Worm (Caenorhabditis elegans) whole organism, L1 larva: Measurements from ENCODE around the gene sdpn-1.

ENCODE experiments used
- C34B4.2 ChIP-seq: sonication (generic microtip); optimal IDR thresholded peaks from 2 replicates; lab custom pipeline; 2017; ENCODE audit warnings: mild to moderate bottlenecking, missing genetic modification characterization, missing compliant biosample characterization
- Y116A8C.19 ChIP-seq: sonication (generic microtip); optimal IDR thresholded peaks from 2 replicates; lab custom pipeline; 2016; ENCODE audit warnings: missing compliant biosample characterization, missing genetic modification characterization, borderline replicate concordance
- ama-1 ChIP-seq: fragments of 150-350 bp; optimal IDR thresholded peaks from 2 replicates; lab custom pipeline; 2014
- ceh-63 ChIP-seq: fragments of 200-800 bp; sonication (Bioruptor generic); optimal IDR thresholded peaks from 2 replicates; lab custom pipeline; 2018; ENCODE audit warnings: mild to moderate bottlenecking, missing genetic modification characterization, missing compliant biosample characterization
- ceh-8 ChIP-seq: fragments of 200-800 bp; sonication (Bioruptor generic); optimal IDR thresholded peaks from 2 replicates; lab custom pipeline; 2018; ENCODE audit warnings: mild to moderate bottlenecking, missing genetic modification characterization, moderate library complexity, missing compliant biosample characterization
- ceh-82 ChIP-seq, 3 experiments: fragments of 150-350 bp in 1 of 3; sonication (generic microtip) in 2 of 3; optimal IDR thresholded peaks; 2 replicates each; lab custom pipeline; 2014 to 2017; ENCODE audit warnings: missing biosample characterization in 3 of 3, missing genetic modification characterization in 3 of 3
- ceh-88 ChIP-seq: fragments of 200-800 bp; sonication (Bioruptor generic); IDR thresholded peaks from 2 replicates; pipeline ENCODE4 v1.3.6; 2022; ENCODE audit warnings: missing genetic modification characterization, missing compliant biosample characterization
- ceh-90 ChIP-seq: sonication (generic microtip); optimal IDR thresholded peaks from 2 replicates; lab custom pipeline; 2016; ENCODE audit warnings: missing genetic modification characterization, missing compliant biosample characterization
- dsc-1 ChIP-seq: sonication (generic microtip); optimal IDR thresholded peaks from 2 replicates; lab custom pipeline; 2016; ENCODE audit warnings: mild to moderate bottlenecking, missing genetic modification characterization, missing compliant biosample characterization
- egl-13 ChIP-seq: sonication (generic microtip); optimal IDR thresholded peaks from 2 replicates; lab custom pipeline; 2016; ENCODE audit warnings: missing genotype, missing genetic modification reagents, missing genetic modification characterization, missing compliant biosample characterization
- egl-27 ChIP-seq, 2 experiments: fragments of 150-350 bp in 1 of 2; sonication (generic microtip); optimal IDR thresholded peaks; 3 replicates each; lab custom pipeline; 2017 to 2018; ENCODE audit warnings: missing biosample characterization in 2 of 2, missing genetic modification characterization in 2 of 2, missing genetic modification reagents in 2 of 2
- elt-2 ChIP-seq: sonication (generic microtip); optimal IDR thresholded peaks from 2 replicates; lab custom pipeline; 2016; ENCODE audit warnings: missing genetic modification characterization, mild to moderate bottlenecking, inconsistent platforms, missing compliant biosample characterization, missing genetic modification reagents
- elt-3 ChIP-seq, 6 experiments: fragments of 150-350 bp in 1 of 6; sonication (generic microtip); optimal IDR thresholded peaks; 2 replicates each; lab custom pipeline; 2017 to 2018; ENCODE audit warnings: missing biosample characterization in 6 of 6, missing genetic modification characterization in 6 of 6, inconsistent platforms in 1 of 6
- fkh-10 ChIP-seq: sonication (generic microtip); optimal IDR thresholded peaks from 2 replicates; lab custom pipeline; 2017; ENCODE audit warnings: missing biosample characterization, missing genetic modification reagents, missing genetic modification characterization
- fkh-4 ChIP-seq: sonication (generic microtip); optimal IDR thresholded peaks from 2 replicates; lab custom pipeline; 2016; ENCODE audit warnings: missing compliant biosample characterization, missing genetic modification characterization, borderline replicate concordance
- fkh-8 ChIP-seq: sonication (generic microtip); optimal IDR thresholded peaks from 2 replicates; lab custom pipeline; 2016; ENCODE audit warnings: mild to moderate bottlenecking, missing genetic modification characterization, missing compliant biosample characterization
- grh-1 ChIP-seq: fragments of 200-800 bp; sonication (Bioruptor generic); IDR thresholded peaks from 2 replicates; pipeline ENCODE4 v1.3.6; 2022; ENCODE audit warnings: missing genetic modification reagents, missing genetic modification characterization, missing compliant biosample characterization
- hlh-17 ChIP-seq: fragments of 200-800 bp; sonication (Bioruptor generic); optimal IDR thresholded peaks from 2 replicates; lab custom pipeline; 2018; ENCODE audit warnings: missing genetic modification characterization, mild to moderate bottlenecking, missing compliant biosample characterization, moderate library complexity, borderline replicate concordance
- hpl-2 ChIP-seq: fragments of 150-350 bp; optimal IDR thresholded peaks from 2 replicates; lab custom pipeline; 2014; ENCODE audit warnings: missing biosample characterization, missing genetic modification reagents, missing genetic modification characterization
- irx-1 ChIP-seq: sonication (generic microtip); optimal IDR thresholded peaks from 2 replicates; lab custom pipeline; 2016; ENCODE audit warnings: missing genetic modification characterization, missing compliant biosample characterization
- isw-1 ChIP-seq: fragments of 200-800 bp; sonication (Bioruptor generic); IDR thresholded peaks from 2 replicates; pipeline ENCODE4 v1.3.6; 2022; ENCODE audit warnings: missing genetic modification characterization, missing compliant biosample characterization
- lin-13 ChIP-seq: fragments of 150-350 bp; optimal IDR thresholded peaks from 2 replicates; lab custom pipeline; 2014; ENCODE audit warnings: missing biosample characterization, missing genetic modification reagents, missing genetic modification characterization
- lin-14 ChIP-seq: fragments of 200-800 bp; sonication (Bioruptor generic); optimal IDR thresholded peaks from 2 replicates; lab custom pipeline; 2018; ENCODE audit warnings: mild to moderate bottlenecking, missing genetic modification characterization, moderate library complexity, missing compliant biosample characterization
- lin-15B ChIP-seq: fragments of 150-350 bp; sonication (generic microtip); optimal IDR thresholded peaks from 3 replicates; lab custom pipeline; 2014; ENCODE audit warnings: missing biosample characterization, missing genetic modification characterization
- lin-35 ChIP-seq, 2 experiments: fragments of 150-350 bp; optimal IDR thresholded peaks; 2 replicates each; lab custom pipeline; 2014; ENCODE audit warnings: missing biosample characterization in 2 of 2, missing genetic modification characterization in 2 of 2, missing genetic modification reagents in 2 of 2
- lin-39 ChIP-seq: fragments of 150-350 bp; optimal IDR thresholded peaks from 2 replicates; lab custom pipeline; 2014; ENCODE audit warnings: missing biosample characterization, missing genetic modification reagents, missing genetic modification characterization
- lir-3 ChIP-seq: sonication (generic microtip); optimal IDR thresholded peaks from 2 replicates; lab custom pipeline; 2016; ENCODE audit warnings: mild to moderate bottlenecking, missing genetic modification characterization, moderate library complexity, missing compliant biosample characterization; ENCODE audit not compliant: poor library complexity
- lsy-2 ChIP-seq, 2 experiments: fragments of 150-350 bp; optimal IDR thresholded peaks; 2 replicates each; lab custom pipeline; 2014; ENCODE audit warnings: missing biosample characterization in 2 of 2, missing genetic modification characterization in 2 of 2
- mab-9 ChIP-seq: fragments of 200-800 bp; sonication (Bioruptor generic); IDR thresholded peaks from 2 replicates; pipeline ENCODE4 v1.3.6; 2022; ENCODE audit warnings: missing genetic modification reagents, missing genetic modification characterization, missing compliant biosample characterization
- mdl-1 ChIP-seq, 2 experiments: fragments of 150-350 bp; optimal IDR thresholded peaks; 2 replicates each; lab custom pipeline; 2014 to 2017; ENCODE audit warnings: missing biosample characterization in 2 of 2, missing genetic modification characterization in 2 of 2, inconsistent platforms in 1 of 2
- mef-2 ChIP-seq: fragments of 150-350 bp; optimal IDR thresholded peaks from 2 replicates; lab custom pipeline; 2014; ENCODE audit warnings: missing biosample characterization, missing genetic modification characterization
- mep-1 ChIP-seq: fragments of 150-350 bp; optimal IDR thresholded peaks from 2 replicates; lab custom pipeline; 2014; ENCODE audit warnings: missing biosample characterization, missing genetic modification characterization
- nhr-11 ChIP-seq: fragments of 150-350 bp; optimal IDR thresholded peaks from 2 replicates; lab custom pipeline; 2014; ENCODE audit warnings: missing biosample characterization, missing genetic modification characterization
- nhr-19 ChIP-seq: fragments of 200-800 bp; sonication (Bioruptor generic); conservative IDR thresholded peaks from 2 replicates; pipeline ENCODE4 v1.3.6; 2022; ENCODE audit warnings: missing genetic modification characterization, missing compliant biosample characterization
- nhr-20 ChIP-seq: sonication (generic microtip); optimal IDR thresholded peaks from 2 replicates; lab custom pipeline; 2016; ENCODE audit warnings: mild to moderate bottlenecking, missing genetic modification characterization, missing compliant biosample characterization
- nhr-28 ChIP-seq: fragments of 150-350 bp; optimal IDR thresholded peaks from 2 replicates; lab custom pipeline; 2014; ENCODE audit warnings: missing biosample characterization, missing genetic modification characterization
- nhr-76 ChIP-seq: sonication (generic microtip); optimal IDR thresholded peaks from 2 replicates; lab custom pipeline; 2017; ENCODE audit warnings: missing biosample characterization, missing genetic modification characterization
- nhr-77 ChIP-seq: fragments of 150-350 bp; optimal IDR thresholded peaks from 2 replicates; lab custom pipeline; 2014; ENCODE audit warnings: missing biosample characterization, missing genetic modification characterization
- nhr-85 ChIP-seq: sonication (generic microtip); peaks from one replicate; lab custom pipeline; 2016; ENCODE audit warnings: missing genetic modification characterization, inconsistent platforms, missing compliant biosample characterization
- pag-3 ChIP-seq: sonication (generic microtip); optimal IDR thresholded peaks from 2 replicates; lab custom pipeline; 2017; ENCODE audit warnings: missing genetic modification characterization, mild to moderate bottlenecking, missing compliant biosample characterization, antibody characterized with exemption, borderline replicate concordance; ENCODE audit not compliant: insufficient read depth
- skn-1 ChIP-seq: fragments of 150-350 bp; optimal IDR thresholded peaks from 2 replicates; lab custom pipeline; 2014; ENCODE audit warnings: missing biosample characterization, missing genetic modification characterization
- snu-23 ChIP-seq: sonication (generic microtip); optimal IDR thresholded peaks from 2 replicates; lab custom pipeline; 2016; ENCODE audit warnings: missing genetic modification characterization, missing compliant biosample characterization
- sox-4 ChIP-seq: sonication (generic microtip); optimal IDR thresholded peaks from 2 replicates; lab custom pipeline; 2016; ENCODE audit warnings: missing genetic modification characterization, missing compliant biosample characterization
- sptf-1 ChIP-seq: fragments of 150-350 bp; optimal IDR thresholded peaks from 2 replicates; lab custom pipeline; 2014; ENCODE audit warnings: missing biosample characterization, missing genetic modification characterization
- tbx-2 ChIP-seq: sonication (generic microtip); optimal IDR thresholded peaks from 2 replicates; lab custom pipeline; 2016; ENCODE audit warnings: missing genetic modification characterization, missing compliant biosample characterization
- unc-130 ChIP-seq: fragments of 150-350 bp; optimal IDR thresholded peaks from 2 replicates; lab custom pipeline; 2017; ENCODE audit warnings: missing biosample characterization, missing genetic modification characterization, inconsistent platforms
- unc-62 ChIP-seq: fragments of 150-350 bp; optimal IDR thresholded peaks from 2 replicates; lab custom pipeline; 2014; ENCODE audit warnings: missing biosample characterization, missing genetic modification reagents, missing genetic modification characterization
- unc-86 ChIP-seq: sonication (generic microtip); optimal IDR thresholded peaks from 2 replicates; lab custom pipeline; 2016; ENCODE audit warnings: missing genetic modification characterization, missing compliant biosample characterization
- unc-98 ChIP-seq: fragments of 200-800 bp; sonication (Bioruptor generic); IDR thresholded peaks from 2 replicates; pipeline ENCODE4 v1.3.6; 2022; ENCODE audit warnings: missing genetic modification characterization, missing compliant biosample characterization
- xbp-1 ChIP-seq: sonication (generic microtip); optimal IDR thresholded peaks from 2 replicates; lab custom pipeline; 2016; ENCODE audit warnings: missing genetic modification characterization, missing compliant biosample characterization
- ztf-11 ChIP-seq, 2 experiments: sonication (generic microtip); optimal IDR thresholded peaks; 2 replicates each; lab custom pipeline; 2016 to 2017; ENCODE audit warnings: missing genetic modification characterization in 2 of 2, missing biosample characterization in 1 of 2, missing compliant biosample characterization in 1 of 2
- ztf-4 ChIP-seq: fragments of 150-350 bp; optimal IDR thresholded peaks from 2 replicates; lab custom pipeline; 2014; ENCODE audit warnings: missing biosample characterization, missing genetic modification characterization

sdpn-1 gene

DNA sequence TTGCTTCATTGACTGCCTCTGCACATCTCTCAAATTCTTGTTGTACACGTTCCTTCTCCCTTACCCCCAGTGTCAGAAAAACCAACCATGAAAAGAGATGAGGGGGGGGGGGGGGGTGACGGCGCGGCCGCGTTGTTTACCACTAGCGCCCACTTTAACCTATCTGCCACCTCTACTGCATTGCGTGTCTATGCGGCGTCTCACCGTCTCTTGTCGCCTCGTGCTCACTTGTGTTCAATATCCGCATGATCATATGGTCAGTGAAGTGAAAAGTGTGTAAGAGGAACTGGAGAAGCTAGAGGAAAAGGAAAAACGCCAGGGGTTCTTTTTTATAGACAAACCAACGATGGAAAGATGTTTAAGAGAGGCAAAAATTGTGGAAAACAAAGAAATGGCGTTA is 21.6 kb upstream of the sdpn-1 start (continued):
- peak in 1 of 2 experiments; percentile 22 for TF ChIP-seq egl-27 (tag; optimal IDR thresholded peaks at IDR 0.05; lab: Kevin White, UChicago)
- TF ChIP-seq ceh-82 (tag; optimal IDR thresholded peaks at IDR 0.05; lab: Kevin White, UChicago), result peak; percentile 48 to 84 (median 58)
- no peak for TF ChIP-seq Y116A8C.19 (tag; lab: Kevin White, UChicago)
- TF ChIP-seq mef-2 (tag; lab: Kevin White, UChicago), result peak; percentile 58
- peak; percentile 31; the same call in 1 of the 2 replicates for TF ChIP-seq isw-1
- peak; percentile 40 to 97 for TF ChIP-seq mdl-1 (tag; optimal IDR thresholded peaks at IDR 0.05; lab: Kevin White, UChicago)
- TF ChIP-seq nhr-85 (tag; lab: Kevin White, UChicago), result peak; percentile 94
- TF ChIP-seq ama-1 (lab: Kevin White, UChicago), result no peak
- no peak for TF ChIP-seq sptf-1 (tag; lab: Kevin White, UChicago)
- peak; percentile 30 for TF ChIP-seq ceh-8 (GFP tag; lab: Kevin White, UChicago)
- no peak for TF ChIP-seq lin-39
- peak; percentile 92 for TF ChIP-seq fkh-8 (tag; lab: Kevin White, UChicago)
- TF ChIP-seq snu-23, result peak; percentile 92
- peak; percentile 63 to 83 for TF ChIP-seq lsy-2 (tag; optimal IDR thresholded peaks at IDR 0.05; lab: Kevin White, UChicago)
- peak; percentile 82 for TF ChIP-seq lin-13 (GFP tag; lab: Kevin White, UChicago)
- no peak for TF ChIP-seq pag-3
- peak in 2 of 6 experiments; percentile 35 to 49 for TF ChIP-seq elt-3 (tag; optimal IDR thresholded peaks at IDR 0.05; lab: Kevin White, UChicago)
- TF ChIP-seq nhr-77 (tag; lab: Kevin White, UChicago), result no peak
- peak; percentile 63 to 81 for TF ChIP-seq lin-35 (GFP tag; optimal IDR thresholded peaks at IDR 0.05; lab: Kevin White, UChicago)
- peak; percentile 38 for TF ChIP-seq lir-3 (tag; lab: Kevin White, UChicago)
- TF ChIP-seq C34B4.2 (tag; lab: Kevin White, UChicago), result no peak
- TF ChIP-seq unc-86 (tag; lab: Kevin White, UChicago), result peak; percentile 71
- no peak for TF ChIP-seq hpl-2 (GFP tag; lab: Kevin White, UChicago)
- TF ChIP-seq xbp-1 (tag; lab: Kevin White, UChicago), result peak; percentile 73
- no peak for TF ChIP-seq lin-15B (tag; lab: Kevin White, UChicago)
- TF ChIP-seq mep-1 (tag; lab: Kevin White, UChicago), result peak; percentile 89
- peak; percentile 31 for TF ChIP-seq nhr-11 (tag; lab: Kevin White, UChicago)
- TF ChIP-seq nhr-76, result no peak
- TF ChIP-seq ceh-90 (tag; lab: Kevin White, UChicago), result no peak
- peak; percentile 63 for TF ChIP-seq mab-9 (GFP tag; lab: Robert Waterston, UW)
- TF ChIP-seq lin-14, result peak; percentile 99
- TF ChIP-seq egl-13, result peak; percentile 76
- peak; percentile 96 for TF ChIP-seq unc-130
- TF ChIP-seq nhr-19 (GFP tag; lab: Robert Waterston, UW), result peak; percentile 84
- no peak for TF ChIP-seq nhr-28 (tag; lab: Kevin White, UChicago)
- TF ChIP-seq irx-1, result peak; percentile 65
- no peak for TF ChIP-seq hlh-17 (GFP tag; lab: Kevin White, UChicago)
- TF ChIP-seq grh-1 (GFP tag; lab: Robert Waterston, UW), result 0 out of 2 replicates have a peak, but pooled peaks have one; percentile 37
- peak; percentile 83 for TF ChIP-seq fkh-10 (GFP tag; lab: Kevin White, UChicago)
- peak; percentile 62 for TF ChIP-seq elt-2
- TF ChIP-seq ceh-63 (GFP tag; lab: Kevin White, UChicago), result peak; percentile 47
- peak in 1 of 2 experiments; percentile 33 for TF ChIP-seq ztf-11 (tag; optimal IDR thresholded peaks at IDR 0.05; lab: Kevin White, UChicago)
- peak; percentile 93 for TF ChIP-seq nhr-20 (tag; lab: Kevin White, UChicago)
- peak; percentile 91 for TF ChIP-seq tbx-2
- TF ChIP-seq skn-1 (tag; lab: Kevin White, UChicago), result peak; percentile 78
- peak; percentile 75 for TF ChIP-seq ztf-4
- TF ChIP-seq fkh-4, result no peak
- TF ChIP-seq dsc-1 (tag; lab: Kevin White, UChicago), result peak; percentile 17
- peak; percentile 67 for TF ChIP-seq sox-4 (tag; lab: Kevin White, UChicago)
- TF ChIP-seq ceh-88 (GFP tag; lab: Robert Waterston, UW), result peak; percentile 58
- no peak for TF ChIP-seq unc-62 (GFP tag; lab: Kevin White, UChicago)
- no peak for TF ChIP-seq unc-98 (GFP tag; lab: Robert Waterston, UW)
- TF ChIP-seq, all 84 proteins: peak for 53
